Fruit fly (Drosophila melanogaster): Measurements from ENCODE around the gene CycJ.

dm6 chr3L:3424846-3425245 lies 41.4 kb upstream of the CycJ start, which contains the start of gene sty:
- TF ChIP-seq CG8478 (optimal IDR thresholded peaks at IDR 0.05) (no peak), CTCF (optimal IDR thresholded peaks at IDR 0.05) (no peak)
